Worm (Caenorhabditis elegans) whole organism, young adult: ENCODE results near the gene W08E12.6.
A peak's percentile ranks its signal among the peaks of the same experiment; 100 is the strongest.

Experiments used
- B0035.1 ChIP-seq: sonication (generic microtip); optimal IDR thresholded peaks from 2 replicates; lab custom pipeline; 2016; ENCODE audit warnings: missing genetic modification characterization, mild to moderate bottlenecking, missing compliant biosample characterization, missing genotype, missing genetic modification reagents
- F49E8.2 ChIP-seq: sonication (generic microtip); optimal IDR thresholded peaks from 3 replicates; lab custom pipeline; 2017; ENCODE audit warnings: missing genetic modification characterization, mild to moderate bottlenecking, missing compliant biosample characterization, antibody characterized with exemption, moderate library complexity; ENCODE audit not compliant: insufficient read depth
- F52B5.7 ChIP-seq: sonication (generic microtip); optimal IDR thresholded peaks from 2 replicates; lab custom pipeline; 2016; ENCODE audit warnings: mild to moderate bottlenecking, missing genetic modification characterization, missing compliant biosample characterization
- F55B11.4 ChIP-seq: sonication (generic microtip); optimal IDR thresholded peaks from 2 replicates; lab custom pipeline; 2016; ENCODE audit warnings: missing compliant biosample characterization, missing genetic modification characterization, borderline replicate concordance; ENCODE audit not compliant: insufficient read depth
- K11D2.4 ChIP-seq: fragments of 200-800 bp; sonication (Bioruptor generic); IDR thresholded peaks from 2 replicates; pipeline ENCODE4 v1.3.6; 2022; ENCODE audit warnings: missing genetic modification reagents, missing genetic modification characterization, missing compliant biosample characterization
- ZK185.1 ChIP-seq: sonication (generic microtip); optimal IDR thresholded peaks from 2 replicates; lab custom pipeline; 2016; ENCODE audit warnings: mild to moderate bottlenecking, missing genetic modification characterization, missing compliant biosample characterization; ENCODE audit not compliant: poor library complexity, severe bottlenecking
- aptf-2 ChIP-seq: fragments of 200-800 bp; sonication (Bioruptor generic); conservative IDR thresholded peaks from 2 replicates; pipeline ENCODE4 v1.3.6; 2022; ENCODE audit warnings: missing genetic modification reagents, missing genetic modification characterization, missing compliant biosample characterization
- ccch-3 ChIP-seq: fragments of 200-800 bp; sonication (Bioruptor generic); optimal IDR thresholded peaks from 2 replicates; lab custom pipeline; 2018; ENCODE audit warnings: mild to moderate bottlenecking, missing genetic modification characterization, missing compliant biosample characterization
- cebp-2 ChIP-seq: fragments of 200-800 bp; sonication (Bioruptor generic); IDR thresholded peaks from 2 replicates; pipeline ENCODE4 v1.3.6; 2022; ENCODE audit warnings: missing genetic modification characterization, missing compliant biosample characterization
- ceh-27 ChIP-seq: fragments of 200-800 bp; sonication (Bioruptor generic); optimal IDR thresholded peaks from 2 replicates; lab custom pipeline; 2018; ENCODE audit warnings: mild to moderate bottlenecking, missing genetic modification characterization, moderate library complexity, missing compliant biosample characterization
- chd-7 ChIP-seq: sonication (generic microtip); optimal IDR thresholded peaks from 2 replicates; lab custom pipeline; 2016; ENCODE audit warnings: mild to moderate bottlenecking, missing genetic modification characterization, moderate library complexity, missing compliant biosample characterization
- die-1 ChIP-seq: sonication (generic microtip); optimal IDR thresholded peaks from 2 replicates; lab custom pipeline; 2016; ENCODE audit warnings: missing genotype, mild to moderate bottlenecking, missing genetic modification characterization, missing compliant biosample characterization
- dox-1 ChIP-seq: fragments of 200-800 bp; sonication (Bioruptor generic); IDR thresholded peaks from 2 replicates; pipeline ENCODE4 v1.3.6; 2022; ENCODE audit warnings: missing genetic modification reagents, missing genetic modification characterization, missing compliant biosample characterization
- dpff-1 ChIP-seq: sonication (generic microtip); optimal IDR thresholded peaks from 2 replicates; lab custom pipeline; 2017; ENCODE audit warnings: mild to moderate bottlenecking, missing genetic modification characterization, missing compliant biosample characterization
- egrh-3 ChIP-seq: fragments of 200-800 bp; sonication (Bioruptor generic); IDR thresholded peaks from 2 replicates; pipeline ENCODE4 v1.3.6; 2022; ENCODE audit warnings: missing genetic modification reagents, missing genetic modification characterization, missing compliant biosample characterization
- lag-1 ChIP-seq: fragments of 200-800 bp; sonication (Bioruptor generic); IDR thresholded peaks from 2 replicates; pipeline ENCODE4 v1.3.6; 2022; ENCODE audit warnings: missing genetic modification reagents, missing genetic modification characterization, missing compliant biosample characterization
- nfya-2 ChIP-seq: fragments of 200-800 bp; sonication (Bioruptor generic); IDR thresholded peaks from 2 replicates; pipeline ENCODE4 v1.3.6; 2022; ENCODE audit warnings: missing genetic modification reagents, missing genetic modification characterization, missing compliant biosample characterization
- nfyb-1 ChIP-seq: fragments of 200-800 bp; sonication (Bioruptor generic); IDR thresholded peaks from 2 replicates; pipeline ENCODE4 v1.3.6; 2022; ENCODE audit warnings: missing genetic modification reagents, missing genetic modification characterization, missing compliant biosample characterization
- repo-1 ChIP-seq: sonication (generic microtip); optimal IDR thresholded peaks from 2 replicates; lab custom pipeline; 2017; ENCODE audit warnings: mild to moderate bottlenecking, missing genetic modification characterization, missing compliant biosample characterization
- rpc-1 ChIP-seq, 2 experiments: fragments of 150-350 bp in 1 of 2; sonication (generic microtip) in 1 of 2; optimal IDR thresholded peaks; 2 replicates each; lab custom pipeline; 2014 to 2018; ENCODE audit warnings: missing biosample characterization in 1 of 2, missing genetic modification characterization in 1 of 2, missing genetic modification reagents in 1 of 2, missing genotype in 1 of 2
- snpc-1.3 ChIP-seq: sonication (generic microtip); optimal IDR thresholded peaks from 2 replicates; lab custom pipeline; 2017; ENCODE audit warnings: missing genetic modification characterization, mild to moderate bottlenecking, missing compliant biosample characterization, antibody characterized with exemption, moderate library complexity, missing genotype, missing genetic modification reagents; ENCODE audit not compliant: insufficient read depth
- somi-1 ChIP-seq: fragments of 200-800 bp; sonication (Bioruptor generic); optimal IDR thresholded peaks from 2 replicates; lab custom pipeline; 2018; ENCODE audit warnings: mild to moderate bottlenecking, missing genetic modification characterization, missing compliant biosample characterization
- tbp1 ChIP-seq: fragments of 200-800 bp; sonication (Bioruptor generic); optimal IDR thresholded peaks from 2 replicates; lab custom pipeline; 2018; ENCODE audit warnings: mild to moderate bottlenecking, missing genetic modification characterization, missing compliant biosample characterization
- unc-130 ChIP-seq: sonication (generic microtip); optimal IDR thresholded peaks from 2 replicates; lab custom pipeline; 2016; ENCODE audit warnings: missing genetic modification reagents, missing genetic modification characterization, missing compliant biosample characterization
- zfh-2 ChIP-seq: fragments of 200-800 bp; sonication (Bioruptor generic); conservative IDR thresholded peaks from 2 replicates; pipeline ENCODE4 v1.3.6; 2022; ENCODE audit warnings: missing genetic modification reagents, missing genetic modification characterization, missing compliant biosample characterization
- ztf-26 ChIP-seq: sonication (generic microtip); optimal IDR thresholded peaks from 2 replicates; lab custom pipeline; 2017; ENCODE audit warnings: missing genetic modification characterization, missing compliant biosample characterization

Gene W08E12.6

ce11 chrIV:3338676-3339075 is 40.3 kb downstream of the W08E12.6 start, which contains the start of gene hrpa-1 (continued):
- TF ChIP-seq tbp1 (peak; percentile 56), ZK185.1 (tag; lab: Kevin White, UChicago) (no peak), ceh-27 (no peak), somi-1 (GFP tag; lab: Kevin White, UChicago) (no peak), rpc-1 (optimal IDR thresholded peaks at IDR 0.05; lab: Kevin White, UChicago) (no peak), rpc-1 (tag; optimal IDR thresholded peaks at IDR 0.05; lab: Kevin White, UChicago) (no peak), die-1 (no peak), snpc-1.3 (tag; lab: Kevin White, UChicago) (peak; percentile 52), ztf-26 (tag; lab: Kevin White, UChicago) (no peak), F52B5.7 (tag; lab: Kevin White, UChicago) (no peak), K11D2.4 (GFP tag; lab: Robert Waterston, UW) (peak; percentile 55; the same call in 1 of the 2 replicates), B0035.1 (no peak), aptf-2 (GFP tag; lab: Robert Waterston, UW) (no peak), unc-130 (no peak)

ce11 chrIV:3341170-3341569 is 42.8 kb downstream of the W08E12.6 start, which contains the start of gene F42A6.2:
TSS of gene F42A6.2 (plus strand) at chrIV:3341470.
- TF ChIP-seq F49E8.2 (tag; lab: Kevin White, UChicago) = no peak
- no peak for TF ChIP-seq chd-7
- no peak for TF ChIP-seq aptf-2 (GFP tag; lab: Robert Waterston, UW)
- no peak for TF ChIP-seq lag-1 (GFP tag; lab: Robert Waterston, UW)
- TF ChIP-seq dpff-1 = no peak
- no peak for TF ChIP-seq cebp-2 (GFP tag; lab: Robert Waterston, UW)
- no peak for TF ChIP-seq nfya-2
- no peak for TF ChIP-seq nfyb-1 (GFP tag; lab: Robert Waterston, UW)
- no peak for TF ChIP-seq F55B11.4 (tag; lab: Kevin White, UChicago)

ce11 chrIV:3345484-3345883 is 47.1 kb downstream of the W08E12.6 start:
- TF ChIP-seq zfh-2 (GFP tag; lab: Robert Waterston, UW) (peak; percentile 31; the same call in 1 of the 2 replicates), dox-1 (GFP tag; lab: Robert Waterston, UW) (peak; percentile 7; the same call in 1 of the 2 replicates), repo-1 (no peak)

ce11 chrIV:3348334-3348733 is 49.9 kb downstream of the W08E12.6 start:
- TF ChIP-seq ceh-27 (no peak), ccch-3 (no peak), aptf-2 (GFP tag; lab: Robert Waterston, UW) (no peak), egrh-3 (GFP tag; lab: Robert Waterston, UW) (peak; percentile 74; the same call in 1 of the 2 replicates), zfh-2 (GFP tag; lab: Robert Waterston, UW) (peak; percentile 69; the same call in 1 of the 2 replicates)
